Worm (Caenorhabditis elegans) whole organism, L4/young adult: ENCODE results near the gene srv-17.

ENCODE experiments used
- W03F9.2 ChIP-seq: fragments of 150-350 bp; optimal IDR thresholded peaks from 2 replicates; lab custom pipeline; 2014; ENCODE audit warnings: missing biosample characterization, missing genetic modification characterization
- dao-5 ChIP-seq: sonication (generic microtip); optimal IDR thresholded peaks from 2 replicates; lab custom pipeline; 2016; ENCODE audit warnings: missing genotype, missing genetic modification characterization, moderate library complexity, missing compliant biosample characterization
- him-1 ChIP-seq: sonication (generic microtip); optimal IDR thresholded peaks from 2 replicates; lab custom pipeline; 2016; ENCODE audit warnings: missing genotype, missing genetic modification reagents, missing genetic modification characterization, missing compliant biosample characterization

The srv-17 gene

DNA sequence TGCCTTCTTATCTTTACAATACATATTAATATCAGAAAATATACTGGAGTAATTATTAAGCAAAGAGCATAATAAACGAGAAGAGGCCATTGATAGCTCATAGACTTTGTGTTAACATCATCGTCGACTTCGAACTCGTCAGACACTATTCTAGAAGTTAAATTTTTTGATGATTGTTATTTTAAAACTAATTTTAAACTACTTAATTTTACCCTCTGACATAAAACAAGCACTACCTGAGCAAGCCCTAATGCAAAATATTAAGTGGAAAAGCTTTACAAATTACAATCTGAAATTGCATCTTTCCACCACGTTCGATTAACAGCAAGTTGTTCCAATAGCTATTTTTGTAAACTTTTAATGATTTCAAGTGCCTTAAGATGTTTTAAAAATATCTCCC, at the start of gene srv-17:
Gene srv-17 (minus strand): TSS at position 101 of the 400 bp plus-strand sequence.
- TF ChIP-seq him-1 (tag; lab: Kevin White, UChicago) = no peak
- TF ChIP-seq dao-5 (tag; lab: Kevin White, UChicago) = no peak
- no peak for TF ChIP-seq W03F9.2 (tag; lab: Kevin White, UChicago)

DNA sequence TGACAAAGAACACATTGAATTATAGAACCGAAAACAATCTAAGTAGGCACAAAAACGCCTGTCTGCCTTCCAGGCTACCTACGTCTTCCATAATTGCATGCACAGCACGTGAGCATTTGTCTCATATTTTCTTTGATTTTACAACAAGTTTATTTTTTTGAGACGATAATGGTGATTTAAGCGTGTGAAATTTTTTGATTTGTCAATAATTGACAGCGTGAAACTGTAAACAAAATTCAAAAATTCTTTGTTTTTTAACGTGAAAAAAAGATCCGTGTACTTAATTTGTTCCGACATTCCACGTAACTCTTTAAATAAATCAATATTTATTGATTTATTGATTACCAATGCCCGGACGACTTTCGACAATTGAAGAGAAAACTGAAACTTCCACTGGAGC, 47.1 kb upstream of the srv-17 start, which contains the start of gene dhhc-13:
Gene dhhc-13 (plus strand): TSS at position 301 of the 400 bp plus-strand sequence.
- TF ChIP-seq him-1 (tag; lab: Kevin White, UChicago) = no peak
- TF ChIP-seq dao-5 (tag; lab: Kevin White, UChicago) = no peak
- TF ChIP-seq W03F9.2 (tag; lab: Kevin White, UChicago) = no peak

DNA sequence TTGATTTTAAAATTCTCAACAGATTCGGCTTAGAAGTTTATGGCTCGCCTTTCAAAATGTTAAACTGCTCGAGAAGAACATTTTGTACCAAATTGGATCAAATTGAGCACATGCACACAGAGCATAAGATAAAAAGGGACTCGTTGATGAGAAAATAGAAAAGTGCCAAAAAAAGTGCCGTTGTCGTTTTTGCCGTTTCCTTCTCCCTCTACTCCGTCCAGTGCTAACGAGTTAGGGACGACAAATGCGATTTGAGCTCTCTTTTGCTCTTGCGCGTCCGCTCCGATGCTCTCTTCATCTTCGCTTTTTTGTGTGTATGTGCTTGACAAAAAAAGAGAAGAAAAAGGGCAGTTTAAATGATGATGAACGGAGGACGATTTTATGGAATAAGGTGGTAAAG, 45.2 kb upstream of the srv-17 start:
- TF ChIP-seq W03F9.2 (tag; lab: Kevin White, UChicago) (no peak), him-1 (tag; lab: Kevin White, UChicago) (no peak), dao-5 (tag; lab: Kevin White, UChicago) (no peak)

DNA sequence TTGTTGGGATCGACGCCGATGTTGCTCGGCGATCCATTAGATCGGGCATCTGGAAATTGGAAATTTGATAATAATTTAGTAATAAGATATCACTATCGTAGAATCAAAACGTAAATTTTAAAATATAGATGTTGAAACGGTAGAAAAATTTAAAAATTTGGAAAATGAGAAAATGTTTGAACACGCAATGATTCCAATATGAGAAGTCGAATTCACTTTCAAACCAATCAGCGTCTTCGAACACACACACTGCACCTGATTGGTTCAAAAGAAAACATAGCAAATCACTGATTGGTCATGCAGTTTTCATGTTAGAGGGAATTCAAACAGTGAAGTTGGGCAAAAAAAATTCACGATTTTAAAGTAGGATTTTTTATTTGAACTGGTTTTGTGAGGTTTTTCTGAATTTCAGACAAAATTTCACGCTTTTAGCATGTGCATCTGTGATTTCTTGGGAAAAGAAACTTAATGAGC, 33.4 kb upstream of the srv-17 start, which contains the start of gene H04M03.12:
Gene H04M03.12 (minus strand): TSS at position 51 of the 474 bp plus-strand sequence.
- no peak for TF ChIP-seq W03F9.2 (tag; lab: Kevin White, UChicago)
- no peak for TF ChIP-seq him-1 (tag; lab: Kevin White, UChicago)
- TF ChIP-seq dao-5 (tag; lab: Kevin White, UChicago) = no peak

DNA sequence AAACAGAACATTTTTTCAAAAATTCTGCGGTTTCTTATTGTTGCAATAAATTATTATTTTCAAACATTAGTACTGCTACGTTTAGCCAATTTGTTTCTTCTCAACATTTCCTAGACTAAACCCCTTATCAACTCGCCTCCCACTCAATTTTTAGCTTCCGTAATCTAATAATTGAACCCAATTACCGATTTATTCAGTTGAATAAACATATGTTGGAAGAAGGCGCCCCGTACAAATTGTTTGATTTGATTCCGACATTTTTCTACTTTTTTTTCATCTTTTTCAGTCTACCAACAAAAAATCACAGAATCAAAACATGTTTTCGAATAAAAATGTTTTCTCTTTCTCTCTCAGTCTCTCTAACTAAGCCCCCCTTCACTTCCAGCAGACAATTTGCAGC, 32.8 kb upstream of the srv-17 start:
- TF ChIP-seq him-1 (tag; lab: Kevin White, UChicago) (no peak), W03F9.2 (tag; lab: Kevin White, UChicago) (no peak), dao-5 (tag; lab: Kevin White, UChicago) (no peak)

DNA sequence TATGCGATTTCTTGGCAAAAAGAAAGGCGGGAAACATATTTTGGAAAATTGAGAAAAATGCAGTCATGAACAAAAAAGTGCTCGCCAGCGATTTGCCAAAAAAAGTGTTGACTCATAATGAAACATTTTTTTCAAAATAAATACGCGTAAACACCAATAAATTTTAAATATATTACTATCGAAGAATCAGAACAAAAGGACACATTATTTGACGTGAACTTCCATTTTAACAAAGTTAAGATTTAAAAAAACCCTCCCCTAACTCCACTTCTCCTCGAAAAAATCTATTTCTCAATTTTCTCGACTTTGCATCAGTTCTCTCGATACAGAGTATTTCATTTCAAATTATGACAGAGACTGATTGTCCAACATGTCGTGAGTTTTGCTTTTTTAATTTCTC, 26.4 kb upstream of the srv-17 start, which contains the start of gene pck-3:
Gene pck-3 (plus strand): TSS at position 301 of the 400 bp plus-strand sequence.
- no peak for TF ChIP-seq dao-5 (tag; lab: Kevin White, UChicago)
- TF ChIP-seq W03F9.2 (tag; lab: Kevin White, UChicago) = no peak
- TF ChIP-seq him-1 (tag; lab: Kevin White, UChicago) = no peak

DNA sequence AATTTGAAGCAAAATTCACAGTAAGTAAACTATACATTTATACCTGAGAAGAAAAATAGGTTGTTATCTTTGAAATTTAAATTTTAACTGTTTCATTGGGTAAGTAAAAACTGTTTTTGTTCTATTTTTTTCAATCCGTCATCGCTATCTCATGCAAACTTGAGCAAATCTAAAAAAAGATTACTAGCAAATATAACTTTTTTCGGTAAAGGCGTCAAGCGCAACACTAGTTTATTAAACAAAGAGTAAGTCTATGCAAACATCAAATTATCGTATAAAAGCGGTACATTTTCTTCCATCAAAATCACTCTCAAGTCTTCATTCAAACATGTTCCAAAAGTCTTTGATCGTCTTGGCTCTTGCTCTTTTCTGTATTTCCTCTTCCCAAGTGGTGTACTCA, 25.2 kb upstream of the srv-17 start, which contains the start of gene nspb-6:
Gene nspb-6 (plus strand): TSS at position 301 of the 400 bp plus-strand sequence.
- TF ChIP-seq W03F9.2 (tag; lab: Kevin White, UChicago) (no peak), dao-5 (tag; lab: Kevin White, UChicago) (no peak), him-1 (tag; lab: Kevin White, UChicago) (no peak)

DNA sequence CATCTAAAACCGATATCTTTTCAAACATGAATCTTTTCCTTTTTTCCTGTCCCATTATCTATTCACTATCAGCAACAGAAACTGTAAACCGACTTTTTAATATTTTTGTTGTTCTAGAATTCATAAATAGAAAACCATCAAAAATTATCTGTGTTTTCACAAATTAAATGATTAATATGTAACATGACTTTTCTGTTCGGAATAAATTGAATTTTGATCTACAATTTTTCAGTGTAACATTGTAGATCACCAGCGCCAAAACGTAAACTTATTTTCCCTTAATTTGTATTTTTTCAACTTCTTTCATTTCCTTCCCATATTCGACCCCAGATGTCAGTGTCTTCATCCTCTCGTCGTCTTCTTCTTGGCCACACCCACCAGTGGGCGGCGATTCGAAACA, 21.3 kb upstream of the srv-17 start, which contains the start of gene H04M03.3:
Gene H04M03.3 (plus strand): TSS at position 301 of the 400 bp plus-strand sequence.
- TF ChIP-seq him-1 (tag; lab: Kevin White, UChicago) (no peak), W03F9.2 (tag; lab: Kevin White, UChicago) (no peak), dao-5 (tag; lab: Kevin White, UChicago) (no peak)

DNA sequence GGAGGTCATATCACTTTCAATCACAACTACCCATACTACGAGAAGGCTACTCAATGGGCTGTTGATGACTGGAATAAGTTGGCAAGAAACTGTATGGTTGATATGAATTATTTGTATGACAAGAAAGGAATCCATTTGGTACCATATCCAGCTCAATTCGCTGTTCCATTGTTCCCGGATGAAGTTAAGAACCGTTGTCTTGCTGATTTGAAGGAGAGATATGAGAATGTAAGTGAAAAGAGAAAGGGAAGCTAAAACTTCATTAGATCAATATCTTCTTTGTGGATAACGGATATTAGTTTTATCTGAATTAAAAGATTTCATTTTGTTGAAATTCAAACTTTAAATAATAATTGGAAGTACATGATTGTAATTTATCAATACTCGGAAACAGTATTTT, 16.6 kb upstream of the srv-17 start:
- no peak for TF ChIP-seq him-1 (tag; lab: Kevin White, UChicago)

DNA sequence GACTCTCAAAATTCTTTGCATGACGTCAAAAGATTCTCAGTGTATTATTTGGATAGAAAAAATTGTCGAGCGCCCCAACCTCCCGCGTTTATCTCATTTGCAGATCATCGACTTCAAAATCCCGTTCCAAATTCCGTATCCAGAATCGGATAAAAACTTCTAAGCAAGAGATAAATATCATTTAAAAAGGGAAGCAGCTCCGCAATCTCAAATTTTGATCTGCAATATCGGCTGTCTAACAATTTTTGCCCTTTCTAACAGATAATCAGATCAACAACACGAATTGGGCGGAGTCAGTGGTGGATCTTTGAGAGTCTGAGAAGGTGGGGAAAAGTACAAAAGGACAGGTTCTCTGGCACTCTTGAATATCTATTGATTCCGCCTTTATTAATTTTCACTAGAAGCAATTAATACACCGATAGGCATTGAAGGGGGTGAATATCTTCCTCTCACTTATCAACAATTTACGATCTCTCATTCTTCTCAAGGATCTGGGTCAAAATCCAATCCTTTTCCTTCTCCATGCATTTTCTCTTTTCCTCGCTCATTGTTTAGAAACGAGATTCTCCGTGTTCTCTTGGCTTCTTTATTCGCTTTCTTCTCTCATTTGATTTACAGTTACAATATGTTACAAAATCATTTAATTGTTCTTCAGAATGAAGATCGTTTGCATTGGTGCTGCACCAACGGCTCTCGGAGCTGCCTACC, 15.4 kb upstream of the srv-17 start, which contains the start of gene glf-1:
Gene glf-1 (plus strand): TSS at position 656 of the 708 bp plus-strand sequence.
- TF ChIP-seq W03F9.2 (tag; lab: Kevin White, UChicago) (no peak), him-1 (tag; lab: Kevin White, UChicago) (no peak), dao-5 (tag; lab: Kevin White, UChicago) (no peak)

DNA sequence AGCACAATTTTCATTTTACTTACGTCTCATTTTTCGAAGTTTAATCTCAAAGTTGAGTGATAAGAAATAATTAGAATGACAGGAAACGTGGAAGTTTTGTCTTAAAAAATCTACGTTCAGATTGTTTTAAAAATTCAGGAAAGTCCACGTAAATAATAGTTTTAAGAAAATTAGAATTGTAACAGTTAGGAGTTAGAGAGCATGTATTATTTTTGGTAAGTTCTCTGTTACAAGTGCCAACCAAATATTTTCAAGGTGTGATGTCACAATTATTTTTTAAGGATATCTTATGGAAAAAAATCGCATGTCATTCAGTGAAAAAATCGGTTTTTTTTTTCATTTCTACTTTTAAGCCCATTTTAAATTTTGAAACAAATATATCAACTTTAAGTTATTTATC, 14.5 kb upstream of the srv-17 start, which contains the start of gene H04M03.11:
Gene H04M03.11 (minus strand): TSS at position 101 of the 400 bp plus-strand sequence.
- TF ChIP-seq him-1 (tag; lab: Kevin White, UChicago) (no peak), W03F9.2 (tag; lab: Kevin White, UChicago) (no peak), dao-5 (tag; lab: Kevin White, UChicago) (no peak)

DNA sequence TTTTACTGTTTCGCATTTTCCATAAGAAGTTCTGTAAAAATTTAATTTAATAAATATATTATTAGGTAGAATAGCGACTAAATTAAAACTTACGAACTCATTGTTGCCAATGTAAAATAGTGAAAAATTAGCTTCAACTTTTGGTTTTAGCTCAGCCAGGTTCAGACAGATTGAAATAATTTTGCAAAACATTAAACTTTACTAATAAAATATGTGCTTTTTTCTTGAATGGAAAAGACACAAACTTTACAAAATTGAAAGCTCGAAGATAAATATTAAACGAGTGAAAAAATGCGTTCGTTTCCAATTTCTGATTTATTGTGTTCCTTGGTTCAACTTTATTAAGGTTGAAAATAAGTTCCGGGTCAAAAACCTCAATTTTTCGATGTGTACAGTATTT, 9.9 kb upstream of the srv-17 start, which contains the start of gene srv-22:
Gene srv-22 (minus strand): TSS at position 101 of the 400 bp plus-strand sequence.
- no peak for TF ChIP-seq him-1 (tag; lab: Kevin White, UChicago)
- TF ChIP-seq dao-5 (tag; lab: Kevin White, UChicago) = no peak

DNA sequence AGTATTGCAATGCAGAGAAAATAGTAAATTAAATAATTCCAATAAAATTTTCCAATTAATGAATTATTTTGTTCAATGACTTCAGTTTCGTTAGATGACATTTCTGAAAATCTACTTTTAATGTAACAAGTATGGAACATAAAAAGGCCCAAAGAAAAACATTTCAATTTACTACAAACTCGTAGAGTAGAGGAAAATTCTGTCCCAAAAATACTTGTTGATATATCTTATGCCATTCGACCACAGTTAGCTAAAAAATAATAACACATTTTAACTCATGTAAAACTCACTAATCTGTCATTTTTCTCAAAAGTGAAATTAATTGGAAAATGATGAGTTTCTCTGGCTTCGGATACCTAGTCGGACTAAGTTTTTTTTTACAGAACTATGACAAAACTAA, 7.3 kb upstream of the srv-17 start, which contains the start of gene srv-21:
Gene srv-21 (minus strand): TSS at position 101 of the 400 bp plus-strand sequence.
- TF ChIP-seq him-1 (tag; lab: Kevin White, UChicago) (no peak), dao-5 (tag; lab: Kevin White, UChicago) (no peak), W03F9.2 (tag; lab: Kevin White, UChicago) (no peak)
